Fruit fly (Drosophila melanogaster) S2 (cell line): ENCODE results near the gene CG11309.

Source experiments
- CG8478 ChIP-seq: fragments of >200 bp; optimal IDR thresholded peaks from 2 replicates; lab custom pipeline; 2018
- CTCF ChIP-seq, 2 experiments: fragments of >200 bp; optimal IDR thresholded peaks; 2 replicates each; lab custom pipeline; 2018

The CG11309 gene

dm6 chr3L:21304400-21304799 is at the start of gene CG11309, which contains the start of gene CG7632:
TSS of gene CG11309 (minus strand) at chr3L:21304658.
TSS of gene CG7632 (plus strand) at chr3L:21304697.
- TF ChIP-seq CG8478 (lab: Kevin White, UChicago) (no peak), CTCF (optimal IDR thresholded peaks at IDR 0.05; lab: Kevin White, UChicago) (no peak)

dm6 chr3L:21348983-21349432 is 44.5 kb upstream of the CG11309 start, which contains the start of gene ebd2:
TSS of gene ebd2 (minus strand) at chr3L:21349288.
- TF ChIP-seq CTCF (optimal IDR thresholded peaks at IDR 0.05; lab: Kevin White, UChicago) (no peak), CG8478 (lab: Kevin White, UChicago) (no peak)

- no peak for TF ChIP-seq CTCF (optimal IDR thresholded peaks at IDR 0.05; lab: Kevin White, UChicago)
- no peak for TF ChIP-seq CG8478 (lab: Kevin White, UChicago)
Observed at dm6 chr3L:21347197-21347831, 42.9 kb upstream of the CG11309 start.

dm6 chr3L:21346463-21347196 is 42.2 kb upstream of the CG11309 start:
- no peak for TF ChIP-seq CTCF (optimal IDR thresholded peaks at IDR 0.05; lab: Kevin White, UChicago)
- no peak for TF ChIP-seq CG8478 (lab: Kevin White, UChicago)

- TF ChIP-seq CG8478 (lab: Kevin White, UChicago), result no peak
- no peak for TF ChIP-seq CTCF (optimal IDR thresholded peaks at IDR 0.05; lab: Kevin White, UChicago)
Observed at dm6 chr3L:21343254-21344083, 39.0 kb upstream of the CG11309 start, which contains the start of the genes Tbc1d8-9 and CG32436. TSS of gene Tbc1d8-9 (minus strand) at chr3L:21343716. TSS of gene CG32436 (plus strand) at chr3L:21344033.

dm6 chr3L:21342592-21342991 is 38.1 kb upstream of the CG11309 start:
- no peak for TF ChIP-seq CTCF (optimal IDR thresholded peaks at IDR 0.05; lab: Kevin White, UChicago)

dm6 chr3L:21334999-21335631 is 30.7 kb upstream of the CG11309 start, which contains the start of gene Tsr1:
TSS of gene Tsr1 (plus strand) at chr3L:21335215.
- TF ChIP-seq CTCF (optimal IDR thresholded peaks at IDR 0.05; lab: Kevin White, UChicago) (peak in 1 of 2 experiments; percentile 33), CG8478 (lab: Kevin White, UChicago) (no peak)

dm6 chr3L:21324724-21325123 is 20.3 kb upstream of the CG11309 start:
- no peak for TF ChIP-seq CG8478 (lab: Kevin White, UChicago)
- TF ChIP-seq CTCF (optimal IDR thresholded peaks at IDR 0.05; lab: Kevin White, UChicago), result no peak

dm6 chr3L:21321807-21322503 is 17.5 kb upstream of the CG11309 start:
- TF ChIP-seq CTCF (optimal IDR thresholded peaks at IDR 0.05; lab: Kevin White, UChicago) (no peak), CG8478 (lab: Kevin White, UChicago) (no peak)

dm6 chr3L:21319957-21320356 is 15.5 kb upstream of the CG11309 start:
- TF ChIP-seq CTCF (optimal IDR thresholded peaks at IDR 0.05; lab: Kevin White, UChicago) (no peak), CG8478 (lab: Kevin White, UChicago) (no peak)

dm6 chr3L:21319313-21319907 is 15.0 kb upstream of the CG11309 start:
- TF ChIP-seq CG8478 (lab: Kevin White, UChicago) (no peak), CTCF (optimal IDR thresholded peaks at IDR 0.05; lab: Kevin White, UChicago) (no peak)

dm6 chr3L:21318474-21318873 is 14.0 kb upstream of the CG11309 start, which contains the start of gene Rab26:
TSS of gene Rab26 (plus strand) at chr3L:21318774.
- no peak for TF ChIP-seq CTCF (optimal IDR thresholded peaks at IDR 0.05; lab: Kevin White, UChicago)
- TF ChIP-seq CG8478 (lab: Kevin White, UChicago), result no peak
